Fruit fly (Drosophila melanogaster) Kc167 (cell line): ENCODE results near the gene Muc14A.

ENCODE experiments used
- Myc ChIP-seq: fragments of >200 bp; optimal IDR thresholded peaks from 2 replicates; lab custom pipeline; 2017; ENCODE audit warnings: missing external identifiers
- Sin3A ChIP-seq: fragments of >200 bp; optimal IDR thresholded peaks from 2 replicates; lab custom pipeline; 2018; ENCODE audit warnings: missing external identifiers
- h ChIP-seq: fragments of >200 bp; optimal IDR thresholded peaks from 3 replicates; lab custom pipeline; 2018; ENCODE audit warnings: missing external identifiers
- psq ChIP-seq: fragments of >200 bp; optimal IDR thresholded peaks from 2 replicates; lab custom pipeline; 2017; ENCODE audit warnings: missing external identifiers
- ttk ChIP-seq: sonication (Bioruptor generic); optimal IDR thresholded peaks from 2 replicates; lab custom pipeline; 2017; ENCODE audit warnings: missing external identifiers

dm6 chrX:16088279-16088678 lies 79.4 kb downstream of the Muc14A start:
- no peak for TF ChIP-seq psq
- TF ChIP-seq Sin3A, result no peak
- TF ChIP-seq ttk (lab: Kevin White, UChicago), result no peak
- no peak for TF ChIP-seq h (lab: Kevin White, UChicago)
- TF ChIP-seq Myc, result no peak
